Worm (Caenorhabditis elegans) whole organism, mixed stage, embryonic: ENCODE data around the gene C45B11.9.

Experiments
- ces-1 ChIP-seq: fragments of 150-350 bp; optimal IDR thresholded peaks from 2 replicates; lab custom pipeline; 2014; ENCODE audit warnings: missing biosample characterization, missing genetic modification reagents, missing genetic modification characterization
- elt-1 ChIP-seq: sonication (generic microtip); optimal IDR thresholded peaks from 2 replicates; lab custom pipeline; 2017; ENCODE audit warnings: missing genetic modification characterization, mild to moderate bottlenecking, missing compliant biosample characterization, antibody characterized with exemption, moderate library complexity, borderline replicate concordance; ENCODE audit not compliant: insufficient read depth
- elt-3 ChIP-seq: fragments of 150-350 bp; optimal IDR thresholded peaks from 2 replicates; lab custom pipeline; 2014; ENCODE audit warnings: missing biosample characterization, missing genetic modification characterization
- lin-13 ChIP-seq: fragments of 150-350 bp; optimal IDR thresholded peaks from 2 replicates; lab custom pipeline; 2014; ENCODE audit warnings: missing biosample characterization, missing genetic modification characterization
- lsy-2 ChIP-seq: fragments of 150-350 bp; optimal IDR thresholded peaks from 2 replicates; lab custom pipeline; 2014; ENCODE audit warnings: missing biosample characterization, missing genetic modification characterization
- nhr-12 ChIP-seq: fragments of 150-350 bp; optimal IDR thresholded peaks from 2 replicates; lab custom pipeline; 2014; ENCODE audit warnings: missing biosample characterization, missing genetic modification characterization
- nhr-237 ChIP-seq: fragments of 150-350 bp; optimal IDR thresholded peaks from 2 replicates; lab custom pipeline; 2014; ENCODE audit warnings: missing biosample characterization, missing genetic modification characterization
- nhr-28 ChIP-seq: fragments of 150-350 bp; optimal IDR thresholded peaks from 2 replicates; lab custom pipeline; 2014; ENCODE audit warnings: missing biosample characterization, missing genetic modification characterization
- nhr-76 ChIP-seq: sonication (generic microtip); optimal IDR thresholded peaks from 2 replicates; lab custom pipeline; 2017; ENCODE audit warnings: missing biosample characterization, missing genetic modification characterization
- pha-4 ChIP-seq: fragments of 150-350 bp; optimal IDR thresholded peaks from 2 replicates; lab custom pipeline; 2018; ENCODE audit warnings: missing biosample characterization, missing genetic modification reagents, missing genetic modification characterization
- sptf-1 ChIP-seq: sonication (generic microtip); optimal IDR thresholded peaks from 2 replicates; lab custom pipeline; 2017; ENCODE audit warnings: mild to moderate bottlenecking, missing genetic modification characterization, moderate library complexity, missing compliant biosample characterization
- unc-39 ChIP-seq: fragments of 150-350 bp; optimal IDR thresholded peaks from 2 replicates; lab custom pipeline; 2014; ENCODE audit warnings: missing biosample characterization, missing genetic modification characterization
- unc-62 ChIP-seq: fragments of 150-350 bp; optimal IDR thresholded peaks from 2 replicates; lab custom pipeline; 2014; ENCODE audit warnings: missing biosample characterization, missing genetic modification reagents, missing genetic modification characterization

ce11 chrV:11070388-11070787 is 30.3 kb downstream of the C45B11.9 start:
- TF ChIP-seq elt-1: no peak
- TF ChIP-seq lin-13 (tag; lab: Kevin White, UChicago): no peak
- no peak for TF ChIP-seq nhr-28
- TF ChIP-seq nhr-76 (tag; lab: Kevin White, UChicago): no peak
- no peak for TF ChIP-seq lsy-2 (tag; lab: Kevin White, UChicago)
- no peak for TF ChIP-seq elt-3 (tag; lab: Kevin White, UChicago)
- no peak for TF ChIP-seq nhr-12 (tag; lab: Kevin White, UChicago)
- TF ChIP-seq ces-1 (GFP tag; lab: Kevin White, UChicago): no peak
- no peak for TF ChIP-seq pha-4
- no peak for TF ChIP-seq unc-62 (GFP tag; lab: Kevin White, UChicago)
- no peak for TF ChIP-seq sptf-1 (tag; lab: Kevin White, UChicago)
- no peak for TF ChIP-seq unc-39 (tag; lab: Kevin White, UChicago)
- no peak for TF ChIP-seq nhr-237
